Fruit fly (Drosophila melanogaster): ENCODE data around the gene CG15208.

Gene CG15208

DNA sequence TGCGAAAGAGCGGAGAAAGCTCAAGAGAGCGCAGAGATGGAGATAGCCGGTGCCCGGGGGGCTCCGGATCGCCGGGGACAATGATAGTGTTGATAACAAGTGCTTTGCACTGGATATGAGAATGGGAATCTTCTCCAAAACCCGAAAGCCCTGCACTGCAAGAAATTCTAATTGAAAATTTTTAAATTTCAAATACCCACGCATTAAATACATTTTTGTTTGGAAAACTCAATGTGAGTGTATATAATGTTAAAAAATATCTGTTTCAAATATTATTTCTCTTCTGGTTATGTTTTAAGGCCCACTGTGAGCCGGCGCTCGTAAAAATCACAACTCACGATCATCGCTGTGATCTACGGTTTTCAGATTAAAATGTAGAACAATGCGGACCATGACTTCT lies 6.6 kb upstream of the CG15208 start (continued):
- peak; percentile 38; the same call in 1 of the 3 replicates for TF ChIP-seq eg (GFP tag; IDR thresholded peaks at IDR 0.05)
- TF ChIP-seq CG8632 (GFP tag; optimal IDR thresholded peaks at IDR 0.05), result no peak
- TF ChIP-seq CG6792 (GFP tag; optimal IDR thresholded peaks at IDR 0.05), result peak; percentile 8
- no peak for TF ChIP-seq Gug (GFP tag; IDR thresholded peaks at IDR 0.05)
- TF ChIP-seq Blimp-1 (GFP tag; optimal IDR thresholded peaks at IDR 0.05), result no peak
- TF ChIP-seq CG11294 (GFP tag; IDR thresholded peaks at IDR 0.05), result no peak
- TF ChIP-seq Ets96B (tag; optimal IDR thresholded peaks at IDR 0.05), result peak; percentile 21
- TF ChIP-seq CG4318 (GFP tag; optimal IDR thresholded peaks at IDR 0.05), result no peak
- no peak for TF ChIP-seq fkh (GFP tag; optimal IDR thresholded peaks at IDR 0.05)
- TF ChIP-seq CG6163 (GFP tag; IDR thresholded peaks at IDR 0.05), result no peak; the same call in 2 of the 3 replicates
- no peak for TF ChIP-seq Hr4 (GFP tag; optimal IDR thresholded peaks at IDR 0.05)
- peak; percentile 39 for TF ChIP-seq esn (GFP tag; optimal IDR thresholded peaks at IDR 0.05)
- TF ChIP-seq CG6808 (GFP tag; optimal IDR thresholded peaks at IDR 0.05), result no peak
- TF ChIP-seq CG6854 (GFP tag; optimal IDR thresholded peaks at IDR 0.05), result no peak
- no peak for TF ChIP-seq Ets21C (GFP tag; optimal IDR thresholded peaks at IDR 0.05)
- no peak for TF ChIP-seq fd85E (GFP tag; optimal IDR thresholded peaks at IDR 0.05)

DNA sequence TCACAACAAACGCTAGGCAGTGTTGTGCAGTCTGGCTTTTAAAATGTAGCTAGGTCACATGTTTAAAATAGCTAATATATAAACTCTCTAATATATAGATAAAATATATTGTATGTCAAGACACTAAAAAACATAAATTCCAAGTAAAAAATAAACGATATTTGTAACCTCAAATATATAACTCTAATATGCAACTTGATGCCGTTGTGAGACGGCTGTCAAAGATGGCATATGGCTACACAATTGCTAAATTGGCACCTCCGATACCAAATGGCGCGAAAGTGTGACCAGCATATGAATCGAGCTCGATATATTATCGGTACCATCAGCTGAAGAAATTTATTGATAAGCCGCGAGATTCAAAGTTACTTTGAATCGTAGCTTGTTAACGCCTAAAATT lies 533 bp upstream of the CG15208 start, which contains the start of gene CG1582:
TSS of gene CG1582 (minus strand) at position 71 of the 400 bp plus-strand sequence.
- TF ChIP-seq dsx (GFP tag; optimal IDR thresholded peaks at IDR 0.05; ENCODE audit: poor library complexity, severe bottlenecking), result no peak
- peak; percentile 16 for TF ChIP-seq OdsH (GFP tag; optimal IDR thresholded peaks at IDR 0.05)
- TF ChIP-seq achi (GFP tag; optimal IDR thresholded peaks at IDR 0.05), result peak; percentile 65
- peak; percentile 54 for TF ChIP-seq svp (GFP tag)
- peak; percentile 46 for TF ChIP-seq Eip78C (GFP tag)
- TF ChIP-seq Hr39 (GFP tag; optimal IDR thresholded peaks at IDR 0.05), result peak; percentile 8
- TF ChIP-seq esn (GFP tag; optimal IDR thresholded peaks at IDR 0.05), result peak; percentile 18
- no peak for TF ChIP-seq CG3032 (tag; optimal IDR thresholded peaks at IDR 0.05)
- no peak for TF ChIP-seq CG8632 (GFP tag; optimal IDR thresholded peaks at IDR 0.05)

DNA sequence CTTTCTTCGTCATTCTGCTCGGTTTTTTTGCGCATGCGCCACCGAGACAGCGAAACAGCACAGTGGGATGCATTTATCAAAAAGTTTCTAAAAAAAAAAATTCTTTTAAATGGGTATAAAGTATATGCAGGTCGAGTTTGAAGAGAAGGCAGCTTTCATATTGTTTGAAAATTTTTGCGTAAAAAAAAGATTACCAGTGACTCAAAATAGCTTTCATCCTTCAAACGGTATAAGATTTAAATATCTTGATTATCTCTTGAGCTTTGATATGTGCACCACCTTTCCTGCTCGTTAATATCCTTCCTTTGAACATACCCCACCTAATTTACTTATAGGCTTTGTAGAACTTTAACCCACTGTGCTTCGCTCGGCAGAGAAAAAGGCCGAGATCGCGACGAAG lies 5.3 kb downstream of the CG15208 start:
- peak; percentile 13 for TF ChIP-seq spab (GFP tag; optimal IDR thresholded peaks at IDR 0.05)
- TF ChIP-seq Sox14 (GFP tag; optimal IDR thresholded peaks at IDR 0.05), result peak; percentile 5
- TF ChIP-seq CG34406 (GFP tag; optimal IDR thresholded peaks at IDR 0.05), result peak; percentile 20
- TF ChIP-seq CG11902 (GFP tag; optimal IDR thresholded peaks at IDR 0.05), result no peak
- peak; percentile 42 for TF ChIP-seq CG32006 (GFP tag; optimal IDR thresholded peaks at IDR 0.05)
- no peak for TF ChIP-seq CG10669 (GFP tag; optimal IDR thresholded peaks at IDR 0.05)
- TF ChIP-seq CG31627 (GFP tag; optimal IDR thresholded peaks at IDR 0.05), result peak; percentile 29
- no peak for TF ChIP-seq dsx (GFP tag; optimal IDR thresholded peaks at IDR 0.05; ENCODE audit: poor library complexity, severe bottlenecking)
- peak; percentile 69 for TF ChIP-seq svp (GFP tag)
- no peak for TF ChIP-seq Sox15 (GFP tag; optimal IDR thresholded peaks at IDR 0.05)
- peak; percentile 46 for TF ChIP-seq Met (GFP tag; optimal IDR thresholded peaks at IDR 0.05)
- TF ChIP-seq CG6163 (GFP tag; IDR thresholded peaks at IDR 0.05), result peak; percentile 28; the same call in 1 of the 3 replicates
- no peak for TF ChIP-seq CG9139 (GFP tag; optimal IDR thresholded peaks at IDR 0.05)
- TF ChIP-seq ss (GFP tag; optimal IDR thresholded peaks at IDR 0.05), result no peak
- TF ChIP-seq Sox102F (GFP tag; optimal IDR thresholded peaks at IDR 0.05), result peak; percentile 42
- peak; percentile 13 for TF ChIP-seq Hr39 (GFP tag; optimal IDR thresholded peaks at IDR 0.05)
- no peak for TF ChIP-seq Lpt (GFP tag; optimal IDR thresholded peaks at IDR 0.05)
- TF ChIP-seq achi (GFP tag; optimal IDR thresholded peaks at IDR 0.05), result peak; percentile 26
- TF ChIP-seq fd59A (GFP tag; optimal IDR thresholded peaks at IDR 0.05), result no peak
- peak; percentile 41 for TF ChIP-seq topi (GFP tag; optimal IDR thresholded peaks at IDR 0.05)
- TF ChIP-seq esn (GFP tag; optimal IDR thresholded peaks at IDR 0.05), result peak; percentile 51
- TF ChIP-seq Eip75B (GFP tag; optimal IDR thresholded peaks at IDR 0.05), result peak; percentile 57
- peak; percentile 36 for TF ChIP-seq CG10631 (GFP tag; optimal IDR thresholded peaks at IDR 0.05)
- peak; percentile 46 for TF ChIP-seq CG15336 (GFP tag; IDR thresholded peaks at IDR 0.05)
- no peak for TF ChIP-seq fkh (GFP tag; optimal IDR thresholded peaks at IDR 0.05)
- peak; percentile 36 for TF ChIP-seq OdsH (GFP tag; optimal IDR thresholded peaks at IDR 0.05)
- TF ChIP-seq Eip78C (GFP tag), result peak; percentile 79
- no peak for TF ChIP-seq CG6808 (GFP tag; optimal IDR thresholded peaks at IDR 0.05)
- TF ChIP-seq CG3919 (GFP tag; optimal IDR thresholded peaks at IDR 0.05), result no peak
- no peak for TF ChIP-seq salr (GFP tag; optimal IDR thresholded peaks at IDR 0.05)
- TF ChIP-seq CG11294 (GFP tag; IDR thresholded peaks at IDR 0.05), result no peak
- TF ChIP-seq Blimp-1 (GFP tag; optimal IDR thresholded peaks at IDR 0.05), result no peak
- peak; percentile 10; the same call in 1 of the 3 replicates for TF ChIP-seq eg (GFP tag; IDR thresholded peaks at IDR 0.05)
- TF ChIP-seq lz (GFP tag; optimal IDR thresholded peaks at IDR 0.05), result peak; percentile 40
- no peak for TF ChIP-seq Hr38 (GFP tag; optimal IDR thresholded peaks at IDR 0.05)
- peak; percentile 33 for TF ChIP-seq Smox (GFP tag; optimal IDR thresholded peaks at IDR 0.05)

Data from whole organism, prepupa.